Worm (Caenorhabditis elegans) whole organism, L2 larva: Measurements from ENCODE around the gene str-225.
"Not testable (repeated sequence)": the region's sequence is repeated elsewhere in the genome, so short reads cannot be mapped to it uniquely, and the experiment has no call there.

Experiments
- C34F6.9 ChIP-seq: fragments of 150-350 bp; optimal IDR thresholded peaks from 2 replicates; lab custom pipeline; 2014; ENCODE audit warnings: missing biosample characterization, missing genetic modification characterization
- F13H6.1 ChIP-seq: sonication (generic microtip); optimal IDR thresholded peaks from 2 replicates; lab custom pipeline; 2016; ENCODE audit warnings: missing genetic modification characterization, missing compliant biosample characterization
- R02D3.7 ChIP-seq: fragments of 150-350 bp; optimal IDR thresholded peaks from 2 replicates; lab custom pipeline; 2014; ENCODE audit warnings: missing biosample characterization, missing genetic modification characterization
- ZK546.5 ChIP-seq: sonication (generic microtip); optimal IDR thresholded peaks from 2 replicates; lab custom pipeline; 2017; ENCODE audit warnings: missing biosample characterization, missing genetic modification characterization
- aly-2 ChIP-seq: fragments of 150-350 bp; optimal IDR thresholded peaks from 2 replicates; lab custom pipeline; 2014; ENCODE audit warnings: missing biosample characterization, missing genetic modification characterization
- ama-1 ChIP-seq: fragments of 150-350 bp; optimal IDR thresholded peaks from 2 replicates; lab custom pipeline; 2018; ENCODE audit warnings: inconsistent platforms
- blmp-1 ChIP-seq: sonication (generic microtip); optimal IDR thresholded peaks from 2 replicates; lab custom pipeline; 2017; ENCODE audit warnings: missing genetic modification characterization, mild to moderate bottlenecking, missing compliant biosample characterization, antibody characterized with exemption, moderate library complexity; ENCODE audit not compliant: insufficient read depth
- ceh-82 ChIP-seq: fragments of 150-350 bp; optimal IDR thresholded peaks from 2 replicates; lab custom pipeline; 2014; ENCODE audit warnings: missing biosample characterization, missing genetic modification characterization
- crh-2 ChIP-seq: sonication (generic microtip); optimal IDR thresholded peaks from 2 replicates; lab custom pipeline; 2017; ENCODE audit warnings: missing biosample characterization, missing genetic modification characterization
- dmd-4 ChIP-seq: sonication (generic microtip); optimal IDR thresholded peaks from 2 replicates; lab custom pipeline; 2017; ENCODE audit warnings: missing biosample characterization, missing genetic modification characterization
- egl-27 ChIP-seq: sonication (generic microtip); optimal IDR thresholded peaks from 3 replicates; lab custom pipeline; 2017; ENCODE audit warnings: missing biosample characterization, missing genetic modification reagents, missing genetic modification characterization
- elt-1 ChIP-seq: fragments of 150-350 bp; optimal IDR thresholded peaks from 2 replicates; lab custom pipeline; 2014; ENCODE audit warnings: missing biosample characterization, missing genetic modification characterization
- fos-1 ChIP-seq: fragments of 150-350 bp; optimal IDR thresholded peaks from 2 replicates; lab custom pipeline; 2014; ENCODE audit warnings: missing biosample characterization, missing genetic modification characterization
- gmeb-1 ChIP-seq: fragments of 150-350 bp; optimal IDR thresholded peaks from 2 replicates; lab custom pipeline; 2014; ENCODE audit warnings: missing biosample characterization, missing genetic modification characterization
- lin-11 ChIP-seq: fragments of 150-350 bp; sonication (generic microtip); optimal IDR thresholded peaks from 2 replicates; lab custom pipeline; 2014; ENCODE audit warnings: missing biosample characterization, missing genetic modification characterization, inconsistent platforms, mixed read lengths
- lin-13 ChIP-seq: fragments of 150-350 bp; optimal IDR thresholded peaks from 2 replicates; lab custom pipeline; 2014; ENCODE audit warnings: missing biosample characterization, missing genetic modification reagents, missing genetic modification characterization
- lin-39 ChIP-seq: fragments of 150-350 bp; optimal IDR thresholded peaks from 2 replicates; lab custom pipeline; 2014; ENCODE audit warnings: missing biosample characterization, missing genetic modification reagents, missing genetic modification characterization
- lsy-2 ChIP-seq, 2 experiments: fragments of 150-350 bp in 1 of 2; sonication (generic microtip) in 1 of 2; optimal IDR thresholded peaks; 2 replicates each; lab custom pipeline; 2014 to 2017; ENCODE audit warnings: missing biosample characterization in 2 of 2, missing genetic modification characterization in 2 of 2
- mdl-1 ChIP-seq, 2 experiments: fragments of 150-350 bp in 1 of 2; sonication (generic microtip) in 1 of 2; optimal IDR thresholded peaks; 2 replicates each; lab custom pipeline; 2017; ENCODE audit warnings: missing biosample characterization in 2 of 2, missing genetic modification characterization in 2 of 2
- nhr-10 ChIP-seq: sonication (generic microtip); optimal IDR thresholded peaks from 2 replicates; lab custom pipeline; 2017; ENCODE audit warnings: missing biosample characterization, missing genetic modification characterization
- nhr-11 ChIP-seq: fragments of 150-350 bp; optimal IDR thresholded peaks from 2 replicates; lab custom pipeline; 2014; ENCODE audit warnings: missing biosample characterization, missing genetic modification characterization
- nhr-12 ChIP-seq: fragments of 150-350 bp; optimal IDR thresholded peaks from 2 replicates; lab custom pipeline; 2014; ENCODE audit warnings: missing biosample characterization, missing genetic modification characterization
- nhr-129 ChIP-seq: fragments of 150-350 bp; optimal IDR thresholded peaks from 2 replicates; lab custom pipeline; 2014; ENCODE audit warnings: missing biosample characterization, missing genetic modification characterization
- nhr-23 ChIP-seq: fragments of 150-350 bp; optimal IDR thresholded peaks from 2 replicates; lab custom pipeline; 2014; ENCODE audit warnings: missing biosample characterization, missing genetic modification reagents, missing genetic modification characterization
- nhr-237 ChIP-seq: fragments of 150-350 bp; optimal IDR thresholded peaks from 2 replicates; lab custom pipeline; 2014; ENCODE audit warnings: missing biosample characterization, missing genetic modification characterization
- nhr-25 ChIP-seq: fragments of 150-350 bp; sonication (generic microtip); optimal IDR thresholded peaks from 3 replicates; lab custom pipeline; 2014; ENCODE audit warnings: missing biosample characterization, missing genetic modification characterization
- peb-1 ChIP-seq: fragments of 150-350 bp; optimal IDR thresholded peaks from 2 replicates; lab custom pipeline; 2014; ENCODE audit warnings: missing biosample characterization, missing genetic modification characterization
- skn-1 ChIP-seq: sonication (generic microtip); optimal IDR thresholded peaks from 2 replicates; lab custom pipeline; 2017; ENCODE audit warnings: missing biosample characterization, missing genetic modification characterization
- sma-3 ChIP-seq: sonication (generic microtip); optimal IDR thresholded peaks from 2 replicates; lab custom pipeline; 2016; ENCODE audit warnings: missing genetic modification reagents, missing genetic modification characterization, missing compliant biosample characterization
- sma-9 ChIP-seq, 2 experiments: fragments of 150-350 bp in 1 of 2; sonication (generic microtip) in 1 of 2; optimal IDR thresholded peaks; 2 replicates each; lab custom pipeline; 2014 to 2016; ENCODE audit warnings: missing genetic modification characterization in 2 of 2, mild to moderate bottlenecking in 1 of 2, missing biosample characterization in 1 of 2, missing compliant biosample characterization in 1 of 2, missing genetic modification reagents in 1 of 2, moderate library complexity in 1 of 2
- snpc-4 ChIP-seq: fragments of 150-350 bp; optimal IDR thresholded peaks from 2 replicates; lab custom pipeline; 2014; ENCODE audit warnings: missing biosample characterization, missing genetic modification characterization
- unc-39 ChIP-seq: fragments of 150-350 bp; optimal IDR thresholded peaks from 2 replicates; lab custom pipeline; 2014; ENCODE audit warnings: missing biosample characterization, missing genetic modification characterization
- unc-55 ChIP-seq: fragments of 150-350 bp; sonication (generic microtip); optimal IDR thresholded peaks from 3 replicates; lab custom pipeline; 2014; ENCODE audit warnings: missing biosample characterization, missing genetic modification reagents, missing genetic modification characterization
- unc-62 ChIP-seq: fragments of 150-350 bp; optimal IDR thresholded peaks from 2 replicates; lab custom pipeline; 2014; ENCODE audit warnings: missing biosample characterization, missing genetic modification reagents, missing genetic modification characterization
- zag-1 ChIP-seq: fragments of 150-350 bp; optimal IDR thresholded peaks from 2 replicates; lab custom pipeline; 2014; ENCODE audit warnings: missing biosample characterization, missing genetic modification characterization
- ztf-1 ChIP-seq: fragments of 200-800 bp; sonication (Bioruptor generic); conservative IDR thresholded peaks from 2 replicates; pipeline ENCODE4 v1.3.6; 2022; ENCODE audit warnings: missing genetic modification characterization, missing compliant biosample characterization
- ztf-4 ChIP-seq: fragments of 150-350 bp; optimal IDR thresholded peaks from 2 replicates; lab custom pipeline; 2014; ENCODE audit warnings: missing biosample characterization, missing genetic modification characterization

The str-225 gene

DNA sequence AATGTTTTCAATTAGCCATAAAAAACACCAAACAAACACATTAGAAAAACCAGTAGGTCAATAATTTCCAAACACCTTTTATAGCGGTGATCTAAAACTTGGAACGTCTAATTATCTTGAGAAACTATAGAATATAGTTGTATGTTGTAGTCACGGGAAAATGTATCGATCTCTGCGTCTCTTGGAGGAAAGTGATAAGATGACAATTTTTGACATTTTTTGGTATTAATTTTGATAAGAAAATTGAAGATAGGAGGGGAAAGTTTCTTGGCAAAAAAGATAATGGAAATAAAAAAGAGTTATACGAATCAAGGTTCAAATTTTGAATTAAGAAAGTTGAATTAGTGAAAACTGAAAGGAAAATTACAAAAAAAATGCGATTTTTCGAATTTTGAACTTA lies 1.9 kb upstream of the str-225 start:
- no peak for TF ChIP-seq egl-27 (tag; lab: Kevin White, UChicago)
- TF ChIP-seq gmeb-1 (tag; lab: Kevin White, UChicago), result peak; percentile 20
- peak; percentile 25 for TF ChIP-seq sma-3 (GFP tag; lab: Kevin White, UChicago)
- TF ChIP-seq ZK546.5, result no peak
- TF ChIP-seq crh-2 (tag; lab: Kevin White, UChicago), result peak; percentile 64
- no peak for TF ChIP-seq nhr-12
- peak; percentile 79 for TF ChIP-seq sma-9 (GFP tag; optimal IDR thresholded peaks at IDR 0.05; lab: Kevin White, UChicago)
- TF ChIP-seq sma-9 (tag; optimal IDR thresholded peaks at IDR 0.05; lab: Kevin White, UChicago), result no peak
- TF ChIP-seq nhr-129 (tag; lab: Kevin White, UChicago), result no peak
- TF ChIP-seq blmp-1 (tag; lab: Kevin White, UChicago), result peak; percentile 70
- TF ChIP-seq fos-1 (tag; lab: Kevin White, UChicago), result peak; percentile 77
- no peak for TF ChIP-seq lin-39

DNA sequence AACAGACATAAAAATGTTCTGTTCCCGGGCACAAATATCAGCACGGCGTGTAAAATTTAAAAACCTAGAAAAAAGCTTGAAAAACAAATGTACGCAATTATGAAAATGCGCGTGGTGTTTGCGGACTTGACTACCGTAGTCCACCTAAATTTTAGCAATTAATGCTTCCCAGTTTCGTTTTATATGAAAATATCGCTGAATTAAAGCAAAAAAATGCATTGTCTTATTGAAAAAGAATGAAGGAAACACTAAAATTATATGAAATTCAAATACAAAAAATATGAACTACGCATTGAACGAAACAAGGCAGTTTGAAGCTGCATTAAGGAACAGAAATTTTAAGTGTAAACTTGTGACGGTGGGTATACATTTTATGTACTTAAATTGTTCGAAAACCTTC lies 1.4 kb upstream of the str-225 start, which contains the start of gene ugt-64:
ugt-64 (minus strand) TSS at position 101 of the 400 bp plus-strand sequence.
- TF ChIP-seq ztf-4 (tag; lab: Kevin White, UChicago); nhr-12; snpc-4 (tag; lab: Kevin White, UChicago): not testable (repeated sequence)

DNA sequence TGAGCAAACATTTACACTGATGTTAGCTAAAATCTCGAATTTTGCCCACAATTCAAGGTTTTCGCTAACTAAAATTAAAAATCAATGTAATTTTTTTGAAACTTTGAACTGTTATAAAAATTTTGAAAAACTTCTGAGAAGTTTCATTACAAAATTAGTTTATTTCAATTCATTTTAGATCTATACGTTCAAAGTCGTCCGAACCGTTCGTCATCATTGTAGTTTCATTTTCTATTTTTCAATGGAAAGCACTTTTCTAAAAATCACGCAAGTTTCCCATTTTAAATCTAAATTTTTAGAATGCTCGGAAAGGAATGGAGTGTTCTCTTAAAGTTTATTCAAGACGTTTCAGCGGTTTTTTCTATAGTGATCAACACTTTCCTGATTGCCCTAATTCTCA lies 2.3 kb downstream of the str-225 start, which contains the start of gene str-228:
str-228 (plus strand) TSS at position 301 of the 400 bp plus-strand sequence.
- TF ChIP-seq unc-55 (no peak), mdl-1 (tag; optimal IDR thresholded peaks at IDR 0.05; lab: Kevin White, UChicago) (no peak), aly-2 (tag; lab: Kevin White, UChicago) (no peak), elt-1 (tag; lab: Kevin White, UChicago) (no peak), lin-13 (GFP tag; lab: Kevin White, UChicago) (no peak), nhr-237 (tag; lab: Kevin White, UChicago) (no peak), nhr-25 (tag; lab: Kevin White, UChicago) (no peak), ceh-82 (tag; lab: Kevin White, UChicago) (no peak), crh-2 (tag; lab: Kevin White, UChicago) (no peak), sma-9 (GFP tag; optimal IDR thresholded peaks at IDR 0.05; lab: Kevin White, UChicago) (no peak), sma-9 (tag; optimal IDR thresholded peaks at IDR 0.05; lab: Kevin White, UChicago) (no peak), nhr-12 (no peak), ztf-1 (GFP tag; lab: Robert Waterston, UW) (no peak), skn-1 (tag; lab: Kevin White, UChicago) (no peak)

DNA sequence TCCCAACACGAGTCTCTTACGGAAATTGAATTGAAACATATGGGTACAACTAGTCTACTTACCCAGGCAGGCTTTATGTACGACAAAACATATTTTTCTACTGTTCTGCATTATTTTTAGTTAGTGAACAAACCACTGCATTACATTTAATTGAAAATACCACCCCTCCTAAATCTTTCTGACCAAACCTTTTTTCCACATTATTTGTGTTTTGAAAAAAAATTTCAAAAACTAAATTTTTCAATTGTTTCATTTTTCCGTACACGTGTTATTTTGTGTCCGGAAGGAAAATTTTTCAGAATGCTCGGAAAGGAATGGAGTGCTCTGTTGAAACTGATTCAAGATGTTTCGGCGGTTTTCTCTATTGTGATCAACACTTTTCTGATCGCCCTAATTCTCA lies 4.8 kb downstream of the str-225 start, which contains the start of gene str-226:
str-226 (plus strand) TSS at position 301 of the 400 bp plus-strand sequence.
- TF ChIP-seq ama-1 (lab: Kevin White, UChicago) (no peak), dmd-4 (tag; lab: Kevin White, UChicago) (no peak), unc-39 (tag; lab: Kevin White, UChicago) (no peak), nhr-10 (tag; lab: Kevin White, UChicago) (no peak), R02D3.7 (tag; lab: Kevin White, UChicago) (no peak), elt-1 (tag; lab: Kevin White, UChicago) (no peak), ztf-4 (tag; lab: Kevin White, UChicago) (no peak), F13H6.1 (tag; lab: Kevin White, UChicago) (no peak), ZK546.5 (no peak), unc-62 (GFP tag; lab: Kevin White, UChicago) (no peak)

DNA sequence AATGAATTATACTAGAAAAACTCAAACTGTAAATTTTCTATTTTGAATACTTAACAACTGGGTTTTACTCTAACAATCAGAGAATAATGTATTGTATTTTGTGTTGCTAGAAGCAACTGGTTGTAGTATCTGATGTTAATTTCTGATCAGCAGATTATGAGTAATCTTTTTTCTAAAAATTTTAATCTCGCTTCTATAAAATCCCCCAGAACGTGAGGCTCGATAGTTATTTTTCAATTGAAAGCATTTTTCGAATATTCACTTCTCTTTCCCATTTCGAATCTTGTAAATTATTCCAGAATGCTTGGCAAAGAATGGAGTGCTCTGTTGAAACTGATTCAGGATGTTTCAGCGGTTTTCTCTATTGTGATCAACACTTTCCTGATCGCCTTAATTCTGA lies 10.3 kb downstream of the str-225 start, which contains the start of gene str-227:
str-227 (plus strand) TSS at position 301 of the 400 bp plus-strand sequence.
- TF ChIP-seq lsy-2 (tag; optimal IDR thresholded peaks at IDR 0.05; lab: Kevin White, UChicago) (no peak), blmp-1 (tag; lab: Kevin White, UChicago) (no peak), nhr-11 (tag; lab: Kevin White, UChicago) (no peak), aly-2 (tag; lab: Kevin White, UChicago) (no peak), crh-2 (tag; lab: Kevin White, UChicago) (no peak), dmd-4 (tag; lab: Kevin White, UChicago) (no peak), egl-27 (tag; lab: Kevin White, UChicago) (no peak), C34F6.9 (tag; lab: Kevin White, UChicago) (no peak), lin-11 (tag; lab: Kevin White, UChicago) (no peak), ZK546.5 (no peak), skn-1 (tag; lab: Kevin White, UChicago) (no peak), gmeb-1 (tag; lab: Kevin White, UChicago) (no peak), nhr-23 (tag; lab: Kevin White, UChicago) (no peak), peb-1 (tag; lab: Kevin White, UChicago) (no peak), unc-55 (no peak), zag-1 (no peak), nhr-237 (tag; lab: Kevin White, UChicago) (no peak)
